Worm (Caenorhabditis elegans) whole organism, L3 larva: ENCODE measurements around the gene K11D12.13.
A peak's percentile ranks its signal among the peaks of the same experiment; 100 is the strongest.

ENCODE experiments used
- R02D3.7 ChIP-seq: fragments of 150-350 bp; optimal IDR thresholded peaks from 2 replicates; lab custom pipeline; 2014; ENCODE audit warnings: missing biosample characterization, missing genetic modification characterization
- ama-1 ChIP-seq: fragments of 150-350 bp; optimal IDR thresholded peaks from 2 replicates; lab custom pipeline; 2018
- ceh-28 ChIP-seq: fragments of 150-350 bp; optimal IDR thresholded peaks from 2 replicates; lab custom pipeline; 2014; ENCODE audit warnings: missing biosample characterization, missing genetic modification reagents, missing genetic modification characterization
- ceh-82 ChIP-seq: fragments of 150-350 bp; optimal IDR thresholded peaks from 2 replicates; lab custom pipeline; 2014; ENCODE audit warnings: missing biosample characterization, missing genetic modification characterization
- ceh-9 ChIP-seq: sonication (generic microtip); optimal IDR thresholded peaks from 2 replicates; lab custom pipeline; 2018; ENCODE audit warnings: missing biosample characterization, missing genetic modification characterization
- daf-12 ChIP-seq: fragments of 150-350 bp; optimal IDR thresholded peaks from 2 replicates; lab custom pipeline; 2014; ENCODE audit warnings: missing biosample characterization, missing genetic modification reagents, missing genetic modification characterization
- egl-27 ChIP-seq: sonication (generic microtip); optimal IDR thresholded peaks from 4 replicates; lab custom pipeline; 2017; ENCODE audit warnings: missing biosample characterization, missing genetic modification reagents, missing genetic modification characterization
- elt-1 ChIP-seq: fragments of 150-350 bp; optimal IDR thresholded peaks from 2 replicates; lab custom pipeline; 2014; ENCODE audit warnings: missing biosample characterization, missing genetic modification characterization
- elt-2 ChIP-seq: sonication (generic microtip); optimal IDR thresholded peaks from 2 replicates; lab custom pipeline; 2016; ENCODE audit warnings: missing genetic modification reagents, mild to moderate bottlenecking, missing genetic modification characterization, missing compliant biosample characterization
- elt-3 ChIP-seq, 3 experiments: fragments of 150-350 bp in 1 of 3; sonication (generic microtip) in 2 of 3; optimal IDR thresholded peaks; 2 replicates in 2 of 3; 4 replicates in 1 of 3; lab custom pipeline; 2014 to 2017; ENCODE audit warnings: missing biosample characterization in 3 of 3, missing genetic modification characterization in 3 of 3
- eor-1 ChIP-seq, 2 experiments: fragments of 150-350 bp; optimal IDR thresholded peaks; 2 replicates each; lab custom pipeline; 2014 to 2018; ENCODE audit warnings: missing biosample characterization in 2 of 2, missing genetic modification characterization in 2 of 2
- fkh-2 ChIP-seq: fragments of 150-350 bp; optimal IDR thresholded peaks from 2 replicates; lab custom pipeline; 2014; ENCODE audit warnings: missing biosample characterization, missing genetic modification reagents, missing genetic modification characterization
- fos-1 ChIP-seq: fragments of 150-350 bp; optimal IDR thresholded peaks from 2 replicates; lab custom pipeline; 2014; ENCODE audit warnings: missing biosample characterization, missing genetic modification characterization
- jun-1 ChIP-seq: fragments of 150-350 bp; optimal IDR thresholded peaks from 2 replicates; lab custom pipeline; 2014; ENCODE audit warnings: missing biosample characterization, missing genetic modification reagents, missing genetic modification characterization
- lin-15B ChIP-seq: fragments of 150-350 bp; optimal IDR thresholded peaks from 2 replicates; lab custom pipeline; 2014; ENCODE audit warnings: missing biosample characterization, missing genetic modification characterization
- lin-39 ChIP-seq: fragments of 150-350 bp; optimal IDR thresholded peaks from 2 replicates; lab custom pipeline; 2018; ENCODE audit warnings: missing biosample characterization, missing genetic modification reagents, missing genetic modification characterization
- lsy-12 ChIP-seq: sonication (generic microtip); optimal IDR thresholded peaks from 2 replicates; lab custom pipeline; 2016; ENCODE audit warnings: mild to moderate bottlenecking, missing genetic modification characterization, missing compliant biosample characterization
- mdl-1 ChIP-seq: fragments of 150-350 bp; optimal IDR thresholded peaks from 2 replicates; lab custom pipeline; 2014; ENCODE audit warnings: missing biosample characterization, missing genetic modification characterization
- nhr-11 ChIP-seq: fragments of 150-350 bp; optimal IDR thresholded peaks from 2 replicates; lab custom pipeline; 2014; ENCODE audit warnings: missing biosample characterization, missing genetic modification characterization
- nhr-23 ChIP-seq: fragments of 150-350 bp; optimal IDR thresholded peaks from 2 replicates; lab custom pipeline; 2014; ENCODE audit warnings: missing biosample characterization, missing genetic modification reagents, missing genetic modification characterization
- nhr-237 ChIP-seq: fragments of 150-350 bp; optimal IDR thresholded peaks from 2 replicates; lab custom pipeline; 2014; ENCODE audit warnings: missing biosample characterization, missing genetic modification characterization
- nhr-25 ChIP-seq: sonication (generic microtip); optimal IDR thresholded peaks from 2 replicates; lab custom pipeline; 2017; ENCODE audit warnings: missing biosample characterization, missing genetic modification characterization
- nhr-28 ChIP-seq: fragments of 150-350 bp; optimal IDR thresholded peaks from 2 replicates; lab custom pipeline; 2014; ENCODE audit warnings: missing biosample characterization, missing genetic modification characterization
- nhr-43 ChIP-seq: sonication (generic microtip); optimal IDR thresholded peaks from 2 replicates; lab custom pipeline; 2016; ENCODE audit warnings: mild to moderate bottlenecking, missing genetic modification characterization, missing compliant biosample characterization; ENCODE audit not compliant: poor library complexity, severe bottlenecking
- nhr-76 ChIP-seq: fragments of 150-350 bp; sonication (generic microtip); optimal IDR thresholded peaks from 5 replicates; lab custom pipeline; 2014; ENCODE audit warnings: missing biosample characterization, missing genetic modification characterization
- nhr-77 ChIP-seq: fragments of 150-350 bp; optimal IDR thresholded peaks from 2 replicates; lab custom pipeline; 2014; ENCODE audit warnings: missing biosample characterization, missing genetic modification characterization
- pha-4 ChIP-seq: fragments of 150-350 bp; optimal IDR thresholded peaks from 2 replicates; lab custom pipeline; 2014; ENCODE audit warnings: missing biosample characterization, missing genetic modification reagents, missing genetic modification characterization
- pqm-1 ChIP-seq: fragments of 150-350 bp; optimal IDR thresholded peaks from 2 replicates; lab custom pipeline; 2017; ENCODE audit warnings: missing biosample characterization, missing genetic modification characterization, inconsistent platforms
- snpc-4 ChIP-seq: fragments of 150-350 bp; optimal IDR thresholded peaks from 2 replicates; lab custom pipeline; 2014; ENCODE audit warnings: missing biosample characterization, missing genetic modification characterization
- tbx-2 ChIP-seq: sonication (generic microtip); optimal IDR thresholded peaks from 2 replicates; lab custom pipeline; 2016; ENCODE audit warnings: mild to moderate bottlenecking, missing genetic modification characterization, missing compliant biosample characterization
- zag-1 ChIP-seq: fragments of 150-350 bp; optimal IDR thresholded peaks from 2 replicates; lab custom pipeline; 2014; ENCODE audit warnings: missing biosample characterization, missing genetic modification characterization
- ztf-4 ChIP-seq: fragments of 150-350 bp; optimal IDR thresholded peaks from 2 replicates; lab custom pipeline; 2014; ENCODE audit warnings: missing biosample characterization, missing genetic modification characterization

K11D12.13 gene

ce11 chrV:5035058-5035457 lies 1.9 kb downstream of the K11D12.13 start, which contains the start of gene K11D12.6:
K11D12.6 (minus strand) TSS chrV:5035158.
- TF ChIP-seq ama-1 (lab: Kevin White, UChicago) (no peak), pqm-1 (tag; lab: Kevin White, UChicago) (no peak), nhr-77 (tag; lab: Kevin White, UChicago) (no peak), jun-1 (no peak), elt-1 (tag; lab: Kevin White, UChicago) (no peak), ceh-28 (no peak), nhr-25 (tag; lab: Kevin White, UChicago) (no peak), nhr-76 (tag; lab: Kevin White, UChicago) (no peak), ceh-9 (tag; lab: Kevin White, UChicago) (no peak), R02D3.7 (tag; lab: Kevin White, UChicago) (no peak), lsy-12 (no peak), mdl-1 (tag; lab: Kevin White, UChicago) (no peak), snpc-4 (tag; lab: Kevin White, UChicago) (no peak), nhr-11 (tag; lab: Kevin White, UChicago) (no peak), nhr-237 (tag; lab: Kevin White, UChicago) (no peak)

DNA sequence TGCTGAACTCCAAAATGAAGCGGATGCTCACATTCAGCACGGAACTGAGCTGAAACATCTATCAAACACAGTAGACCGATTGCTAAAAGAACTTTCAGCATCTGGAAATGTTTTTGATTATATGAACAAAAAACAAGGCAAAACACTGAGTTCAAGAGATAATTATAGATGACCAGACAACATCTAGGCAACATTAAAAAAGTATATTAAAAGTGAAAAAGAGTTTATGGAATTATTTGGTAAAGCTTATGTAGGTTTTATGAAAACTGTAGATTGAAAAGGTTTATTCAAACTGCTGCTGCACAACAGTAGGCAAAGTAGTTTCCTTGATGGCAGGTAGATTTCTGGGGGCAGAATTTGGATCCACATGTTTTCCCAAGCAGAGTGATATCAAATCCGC lies 3.2 kb downstream of the K11D12.13 start, which contains the start of gene K11D12.7:
TSS of gene K11D12.7 (minus strand) at position 101 of the 400 bp plus-strand sequence.
- no peak for TF ChIP-seq elt-2 (tag; lab: Kevin White, UChicago)

ce11 chrV:5038449-5038848 lies 5.2 kb downstream of the K11D12.13 start:
- TF ChIP-seq nhr-25 (tag; lab: Kevin White, UChicago) (peak; percentile 60), pha-4 (no peak), jun-1 (no peak), mdl-1 (tag; lab: Kevin White, UChicago) (no peak), tbx-2 (tag; lab: Kevin White, UChicago) (no peak)

ce11 chrV:5039559-5039958 lies 6.4 kb downstream of the K11D12.13 start, which contains the start of gene K11D12.11:
K11D12.11 (minus strand) TSS chrV:5039600.
- TF ChIP-seq daf-12 (tag; lab: Kevin White, UChicago) = no peak

DNA sequence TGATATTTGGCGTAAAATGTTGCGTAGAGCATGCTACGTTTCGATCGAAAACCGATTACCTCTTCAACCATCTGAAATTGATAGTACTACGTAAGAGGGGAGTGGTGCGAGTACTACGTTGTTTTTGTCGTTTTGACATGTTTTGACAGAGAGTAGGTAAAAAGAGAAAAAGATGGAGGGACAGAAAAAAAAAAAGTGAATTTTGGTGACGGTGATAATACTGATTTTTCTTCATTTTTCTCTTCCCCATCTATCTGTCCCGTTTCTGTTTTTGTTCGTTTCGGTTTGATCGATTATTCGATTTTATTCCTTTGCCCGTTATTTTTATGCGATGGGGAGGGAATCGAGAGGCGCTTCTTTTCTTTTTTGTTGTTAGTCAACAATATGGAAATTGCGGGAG lies 7.7 kb downstream of the K11D12.13 start, which contains the start of gene K11D12.8:
TSS of gene K11D12.8 (minus strand) at position 77 of the 400 bp plus-strand sequence.
- TF ChIP-seq fkh-2 (tag; lab: Kevin White, UChicago) (no peak), nhr-77 (tag; lab: Kevin White, UChicago) (no peak), lin-15B (tag; lab: Kevin White, UChicago) (no peak), elt-1 (tag; lab: Kevin White, UChicago) (no peak), egl-27 (no peak), fos-1 (tag; lab: Kevin White, UChicago) (no peak), elt-2 (tag; lab: Kevin White, UChicago) (no peak), lin-39 (no peak), ceh-28 (no peak), ceh-9 (tag; lab: Kevin White, UChicago) (no peak), nhr-28 (tag; lab: Kevin White, UChicago) (no peak), eor-1 (tag; optimal IDR thresholded peaks at IDR 0.05; lab: Kevin White, UChicago) (no peak), nhr-23 (tag; lab: Kevin White, UChicago) (no peak), ceh-82 (tag; lab: Kevin White, UChicago) (no peak), ztf-4 (tag; lab: Kevin White, UChicago) (no peak)
- TF ChIP-seq, all 47 proteins: peak for 0

DNA sequence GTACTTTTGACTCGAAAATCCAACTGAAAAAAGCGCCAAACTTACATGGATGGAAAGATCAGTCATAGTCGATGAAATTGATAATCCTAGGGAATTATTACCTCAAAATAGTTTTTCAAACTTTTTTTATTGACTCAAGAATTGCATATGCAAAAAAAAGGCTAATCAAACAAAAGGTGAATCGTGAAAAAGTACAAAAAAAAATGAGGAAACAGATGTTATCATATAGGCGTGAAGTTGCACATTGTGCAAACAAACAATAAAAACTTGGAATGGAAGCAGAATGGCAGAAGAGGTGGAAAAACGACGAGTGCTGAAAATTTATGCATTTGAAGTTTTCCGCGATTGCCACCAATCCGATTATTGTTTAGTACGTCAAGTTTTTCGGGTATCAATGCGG lies 12.9 kb downstream of the K11D12.13 start, which contains the start of gene exc-14:
TSS of gene exc-14 (minus strand) at position 101 of the 400 bp plus-strand sequence.
- TF ChIP-seq elt-3 (tag; optimal IDR thresholded peaks at IDR 0.05; lab: Kevin White, UChicago) (no peak), nhr-237 (tag; lab: Kevin White, UChicago) (no peak), nhr-43 (no peak), lin-15B (tag; lab: Kevin White, UChicago) (no peak), elt-2 (tag; lab: Kevin White, UChicago) (no peak), zag-1 (tag; lab: Kevin White, UChicago) (no peak), nhr-28 (tag; lab: Kevin White, UChicago) (no peak), snpc-4 (tag; lab: Kevin White, UChicago) (no peak), lsy-12 (no peak)
